Fruit fly (Drosophila melanogaster): ENCODE data around the gene Dyrk3.

Gene Dyrk3

dm6 chr4:1191630-1192029 is 38.9 kb downstream of the Dyrk3 start:
- TF ChIP-seq psq (optimal IDR thresholded peaks at IDR 0.05) = no peak
- no peak for TF ChIP-seq CG8478 (optimal IDR thresholded peaks at IDR 0.05)
- no peak for TF ChIP-seq usp (GFP tag; optimal IDR thresholded peaks at IDR 0.05)
- TF ChIP-seq pan (optimal IDR thresholded peaks at IDR 0.05) = no peak
- no peak for TF ChIP-seq Dll (optimal IDR thresholded peaks at IDR 0.05)
- no peak for TF ChIP-seq EcR (GFP tag; optimal IDR thresholded peaks at IDR 0.05)

dm6 chr4:1186828-1187227 is 43.7 kb downstream of the Dyrk3 start:
- no peak for TF ChIP-seq EcR (GFP tag; optimal IDR thresholded peaks at IDR 0.05)
- no peak for TF ChIP-seq pan (optimal IDR thresholded peaks at IDR 0.05)
- no peak for TF ChIP-seq Dll (optimal IDR thresholded peaks at IDR 0.05)

- TF ChIP-seq Dll (optimal IDR thresholded peaks at IDR 0.05) (no peak), usp (GFP tag; optimal IDR thresholded peaks at IDR 0.05) (no peak), psq (optimal IDR thresholded peaks at IDR 0.05) (no peak), pan (optimal IDR thresholded peaks at IDR 0.05) (no peak), EcR (GFP tag; optimal IDR thresholded peaks at IDR 0.05) (no peak), CG8478 (optimal IDR thresholded peaks at IDR 0.05) (no peak)
Observed at dm6 chr4:1185468-1185867, 45.0 kb downstream of the Dyrk3 start, which contains the start of gene CG33521. Gene CG33521 (plus strand): TSS chr4:1185768.

dm6 chr4:1182809-1183208 is 47.7 kb downstream of the Dyrk3 start:
- TF ChIP-seq psq (optimal IDR thresholded peaks at IDR 0.05) = no peak
- no peak for TF ChIP-seq CG8478 (optimal IDR thresholded peaks at IDR 0.05)
- TF ChIP-seq pan (optimal IDR thresholded peaks at IDR 0.05) = no peak
- no peak for TF ChIP-seq Dll (optimal IDR thresholded peaks at IDR 0.05)
- no peak for TF ChIP-seq EcR (GFP tag; optimal IDR thresholded peaks at IDR 0.05)
- no peak for TF ChIP-seq usp (GFP tag; optimal IDR thresholded peaks at IDR 0.05)

- TF ChIP-seq pan (optimal IDR thresholded peaks at IDR 0.05) = no peak
- no peak for TF ChIP-seq Dll (optimal IDR thresholded peaks at IDR 0.05)
- TF ChIP-seq psq (optimal IDR thresholded peaks at IDR 0.05) = no peak
- no peak for TF ChIP-seq EcR (GFP tag; optimal IDR thresholded peaks at IDR 0.05)
- TF ChIP-seq CG8478 (optimal IDR thresholded peaks at IDR 0.05) = no peak
- no peak for TF ChIP-seq usp (GFP tag; optimal IDR thresholded peaks at IDR 0.05)
Observed at dm6 chr4:1181591-1182125, 48.9 kb downstream of the Dyrk3 start, which contains the start of gene pho. Gene pho (minus strand): TSS chr4:1181628.

dm6 chr4:1175156-1175555 is 55.4 kb downstream of the Dyrk3 start:
- TF ChIP-seq psq (optimal IDR thresholded peaks at IDR 0.05) = no peak
- no peak for TF ChIP-seq pan (optimal IDR thresholded peaks at IDR 0.05)
- TF ChIP-seq usp (GFP tag; optimal IDR thresholded peaks at IDR 0.05) = no peak
- no peak for TF ChIP-seq CG8478 (optimal IDR thresholded peaks at IDR 0.05)
- no peak for TF ChIP-seq Dll (optimal IDR thresholded peaks at IDR 0.05)

Data from whole organism.